Fruit fly (Drosophila melanogaster) whole organism, prepupa: ENCODE results near the gene cv.
A peak's percentile ranks its signal among the peaks of the same experiment; 100 is the strongest.

Experiments used
- Blimp-1 ChIP-seq: fragments of 200-800 bp; sonication (Bioruptor generic); optimal IDR thresholded peaks from 3 replicates; lab custom pipeline; 2017; ENCODE audit warnings: missing biosample characterization, missing genetic modification characterization, mild to moderate bottlenecking, moderate library complexity, missing genetic modification reagents
- CG11294 ChIP-seq: fragments of 200-800 bp; sonication (Bioruptor generic); IDR thresholded peaks from 2 replicates; pipeline ENCODE4 v1.3.6; 2022; ENCODE audit warnings: missing biosample characterization, missing genetic modification characterization
- CG11762 ChIP-seq: fragments of 200-800 bp; sonication (Bioruptor generic); optimal IDR thresholded peaks from 3 replicates; lab custom pipeline; 2016; ENCODE audit warnings: missing biosample characterization, missing genetic modification characterization; ENCODE audit not compliant: insufficient read depth
- CG15336 ChIP-seq: fragments of 200-800 bp; sonication (Bioruptor generic); IDR thresholded peaks from 2 replicates; pipeline ENCODE4 v1.3.6; 2022; ENCODE audit warnings: missing biosample characterization, missing genetic modification characterization
- CG1621 ChIP-seq: fragments of 200-800 bp; sonication (Bioruptor generic); optimal IDR thresholded peaks from 3 replicates; lab custom pipeline; 2018; ENCODE audit warnings: missing biosample characterization, mild to moderate bottlenecking, missing genetic modification characterization
- CG16779 ChIP-seq: fragments of 200-800 bp; sonication (Bioruptor generic); optimal IDR thresholded peaks from 3 replicates; lab custom pipeline; 2017; ENCODE audit warnings: missing biosample characterization, mild to moderate bottlenecking, missing genetic modification characterization
- CG3032 ChIP-seq: fragments of 200-800 bp; optimal IDR thresholded peaks from 2 replicates; lab custom pipeline; 2019; ENCODE audit warnings: missing biosample characterization, mild to moderate bottlenecking, missing genetic modification characterization, moderate library complexity
- CG31627 ChIP-seq: fragments of 200-800 bp; sonication (Bioruptor generic); optimal IDR thresholded peaks from 3 replicates; lab custom pipeline; 2016; ENCODE audit warnings: missing biosample characterization, missing genetic modification characterization
- CG34406 ChIP-seq: fragments of 200-800 bp; sonication (Bioruptor generic); optimal IDR thresholded peaks from 3 replicates; lab custom pipeline; 2016; ENCODE audit warnings: missing biosample characterization, missing genetic modification characterization
- CG6163 ChIP-seq: fragments of 200-800 bp; sonication (Bioruptor generic); IDR thresholded peaks from 3 replicates; pipeline ENCODE4 v1.3.6; 2022; ENCODE audit warnings: missing biosample characterization, missing genetic modification characterization
- CG6854 ChIP-seq: fragments of 200-800 bp; sonication (Bioruptor generic); optimal IDR thresholded peaks from 2 replicates; lab custom pipeline; 2017; ENCODE audit warnings: missing biosample characterization, mild to moderate bottlenecking, missing genetic modification characterization
- CG7368 ChIP-seq: fragments of 200-800 bp; sonication (Bioruptor generic); optimal IDR thresholded peaks from 3 replicates; lab custom pipeline; 2016; ENCODE audit warnings: missing biosample characterization, missing genetic modification characterization
- CG8319 ChIP-seq: fragments of 200-800 bp; sonication (Bioruptor generic); optimal IDR thresholded peaks from 3 replicates; lab custom pipeline; 2016; ENCODE audit warnings: missing biosample characterization, missing genetic modification characterization
- CG9139 ChIP-seq: fragments of 200-800 bp; sonication (Bioruptor generic); optimal IDR thresholded peaks from 3 replicates; lab custom pipeline; 2017; ENCODE audit warnings: missing biosample characterization, mild to moderate bottlenecking, missing genetic modification characterization
- Eip75B ChIP-seq: fragments of 200-800 bp; sonication (Bioruptor generic); optimal IDR thresholded peaks from 3 replicates; lab custom pipeline; 2016; ENCODE audit warnings: missing biosample characterization, missing genetic modification characterization
- Eip78C ChIP-seq: fragments of 200-800 bp; sonication (Bioruptor generic); peaks from one replicate; lab custom pipeline; 2016; ENCODE audit warnings: missing biosample characterization, missing genetic modification characterization
- Eip93F ChIP-seq: fragments of 200-800 bp; sonication (Bioruptor generic); optimal IDR thresholded peaks from 2 replicates; lab custom pipeline; 2016; ENCODE audit warnings: missing biosample characterization, mild to moderate bottlenecking, missing genetic modification characterization
- Ets21C ChIP-seq: fragments of 200-800 bp; sonication (Bioruptor generic); optimal IDR thresholded peaks from 3 replicates; lab custom pipeline; 2016; ENCODE audit warnings: missing biosample characterization, missing genetic modification characterization
- Gug ChIP-seq: fragments of 200-800 bp; sonication (Bioruptor generic); IDR thresholded peaks from 2 replicates; pipeline ENCODE4 v1.3.6; 2022; ENCODE audit warnings: missing biosample characterization, missing genetic modification characterization
- Hr38 ChIP-seq: sonication (Bioruptor generic); optimal IDR thresholded peaks from 2 replicates; lab custom pipeline; 2016; ENCODE audit warnings: missing biosample characterization, missing genetic modification characterization
- Hr39 ChIP-seq: fragments of 200-800 bp; sonication (Bioruptor generic); optimal IDR thresholded peaks from 2 replicates; lab custom pipeline; 2016; ENCODE audit warnings: missing biosample characterization, missing genetic modification characterization
- Hr4 ChIP-seq: fragments of 200-800 bp; sonication (Bioruptor generic); optimal IDR thresholded peaks from 3 replicates; lab custom pipeline; 2016; ENCODE audit warnings: missing biosample characterization, missing genetic modification characterization
- Met ChIP-seq: fragments of 200-800 bp; sonication (Bioruptor generic); optimal IDR thresholded peaks from 3 replicates; lab custom pipeline; 2016; ENCODE audit warnings: missing biosample characterization, missing genetic modification characterization
- Smox ChIP-seq: fragments of 200-800 bp; sonication (Bioruptor generic); optimal IDR thresholded peaks from 3 replicates; lab custom pipeline; 2016; ENCODE audit warnings: missing biosample characterization, missing genetic modification characterization
- Sox102F ChIP-seq: fragments of 200-800 bp; sonication (Bioruptor generic); optimal IDR thresholded peaks from 2 replicates; lab custom pipeline; 2016; ENCODE audit warnings: missing biosample characterization, mild to moderate bottlenecking, missing genetic modification characterization
- Sox14 ChIP-seq: fragments of 200-800 bp; sonication (Bioruptor generic); optimal IDR thresholded peaks from 3 replicates; lab custom pipeline; 2016; ENCODE audit warnings: missing biosample characterization, missing genetic modification characterization
- Sox15 ChIP-seq: fragments of 200-800 bp; sonication (Bioruptor generic); optimal IDR thresholded peaks from 3 replicates; lab custom pipeline; 2016; ENCODE audit warnings: missing biosample characterization, missing genetic modification characterization
- acj6 ChIP-seq: fragments of 200-800 bp; sonication (Bioruptor generic); optimal IDR thresholded peaks from 3 replicates; lab custom pipeline; 2016; ENCODE audit warnings: missing biosample characterization, missing genetic modification characterization
- dac ChIP-seq: fragments of 200-800 bp; sonication (Bioruptor generic); optimal IDR thresholded peaks from 2 replicates; lab custom pipeline; 2017; ENCODE audit warnings: missing biosample characterization, mild to moderate bottlenecking, missing genetic modification characterization
- dsx ChIP-seq: fragments of 200-800 bp; optimal IDR thresholded peaks from 3 replicates; lab custom pipeline; 2019; ENCODE audit warnings: missing biosample characterization, mild to moderate bottlenecking, missing genetic modification characterization, moderate library complexity; ENCODE audit not compliant: poor library complexity, severe bottlenecking
- eg ChIP-seq: fragments of 200-800 bp; sonication (Bioruptor generic); IDR thresholded peaks from 3 replicates; pipeline ENCODE4 v1.3.6; 2022; ENCODE audit warnings: missing biosample characterization, missing genetic modification characterization
- esn ChIP-seq: fragments of 200-800 bp; sonication (Bioruptor generic); optimal IDR thresholded peaks from 2 replicates; lab custom pipeline; 2016; ENCODE audit warnings: missing biosample characterization, mild to moderate bottlenecking, missing genetic modification characterization, moderate library complexity
- fkh ChIP-seq: fragments of 200-800 bp; sonication (Bioruptor generic); optimal IDR thresholded peaks from 3 replicates; lab custom pipeline; 2017; ENCODE audit warnings: missing biosample characterization, mild to moderate bottlenecking, missing genetic modification characterization, moderate library complexity
- lz ChIP-seq: fragments of 200-800 bp; sonication (Bioruptor generic); optimal IDR thresholded peaks from 3 replicates; lab custom pipeline; 2016; ENCODE audit warnings: missing biosample characterization, missing genetic modification characterization
- pdm3 ChIP-seq: fragments of 200-800 bp; sonication (Bioruptor generic); optimal IDR thresholded peaks from 3 replicates; lab custom pipeline; 2016; ENCODE audit warnings: missing biosample characterization, missing genetic modification characterization
- salr ChIP-seq, 2 experiments: fragments of 200-800 bp; sonication (Bioruptor generic); optimal IDR thresholded peaks; 3 replicates each; lab custom pipeline; 2016 to 2018; ENCODE audit warnings: missing biosample characterization in 2 of 2, missing genetic modification characterization in 2 of 2, mild to moderate bottlenecking in 1 of 2
- ss ChIP-seq, 2 experiments: fragments of 200-800 bp; sonication (Bioruptor generic); optimal IDR thresholded peaks; 2 replicates in 1 of 2; 3 replicates in 1 of 2; lab custom pipeline; 2017 to 2018; ENCODE audit warnings: mild to moderate bottlenecking in 2 of 2, missing biosample characterization in 2 of 2, missing genetic modification characterization in 2 of 2, moderate library complexity in 1 of 2
- svp ChIP-seq: fragments of 200-800 bp; sonication (Bioruptor generic); peaks from one replicate; lab custom pipeline; 2016; ENCODE audit warnings: missing biosample characterization, missing genetic modification characterization
- topi ChIP-seq: fragments of 200-800 bp; sonication (Bioruptor generic); optimal IDR thresholded peaks from 3 replicates; lab custom pipeline; 2016; ENCODE audit warnings: missing biosample characterization, missing genetic modification characterization
- vri ChIP-seq: fragments of 200-800 bp; sonication (Bioruptor generic); optimal IDR thresholded peaks from 3 replicates; lab custom pipeline; 2016; ENCODE audit warnings: missing biosample characterization, mild to moderate bottlenecking, missing genetic modification characterization

cv gene

dm6 chrX:5737157-5737556 is 47.4 kb downstream of the cv start (continued):
- TF ChIP-seq Blimp-1: no peak
- TF ChIP-seq dac (GFP tag; lab: Kevin White, UChicago): no peak
- no peak for TF ChIP-seq salr (GFP tag; optimal IDR thresholded peaks at IDR 0.05; lab: Kevin White, UChicago)
- peak; percentile 4 for TF ChIP-seq Sox15 (GFP tag; lab: Kevin White, UChicago)
- peak; percentile 51 for TF ChIP-seq Hr39 (GFP tag; lab: Kevin White, UChicago)
- peak; percentile 11 for TF ChIP-seq CG3032 (tag; lab: Kevin White, UChicago)
- no peak for TF ChIP-seq CG11762 (GFP tag; lab: Kevin White, UChicago)
- TF ChIP-seq CG15336 (GFP tag; lab: Robert Waterston, UW): 0 out of 2 replicates have a peak, but pooled peaks have one; percentile 31
- TF ChIP-seq CG9139 (GFP tag; lab: Kevin White, UChicago): peak; percentile 12

- TF ChIP-seq Ets21C: peak; percentile 20
- TF ChIP-seq CG31627: peak; percentile 26
- TF ChIP-seq ss (GFP tag; optimal IDR thresholded peaks at IDR 0.05; lab: Kevin White, UChicago): peak; percentile 16 to 31
- no peak for TF ChIP-seq CG1621 (tag; lab: Kevin White, UChicago)
- peak; percentile 99 for TF ChIP-seq Blimp-1
- TF ChIP-seq Sox14: peak; percentile 9
- peak; percentile 12 for TF ChIP-seq Eip75B (GFP tag; lab: Kevin White, UChicago)
- TF ChIP-seq Gug (GFP tag; lab: Robert Waterston, UW): 0 out of 2 replicates have a peak, but pooled peaks have one; percentile 14
- TF ChIP-seq topi (GFP tag; lab: Kevin White, UChicago): peak; percentile 45
- TF ChIP-seq eg (GFP tag; lab: Robert Waterston, UW): peak; percentile 44; the same call in 1 of the 3 replicates
- TF ChIP-seq Eip93F (GFP tag; lab: Kevin White, UChicago): no peak
- TF ChIP-seq CG11294: no peak
- peak; percentile 14 for TF ChIP-seq Smox (GFP tag; lab: Kevin White, UChicago)
- TF ChIP-seq Hr39 (GFP tag; lab: Kevin White, UChicago): peak; percentile 22
- peak; percentile 32 for TF ChIP-seq vri
- TF ChIP-seq CG6854 (GFP tag; lab: Kevin White, UChicago): peak; percentile 63
- TF ChIP-seq dsx: peak; percentile 10
- peak; percentile 37 for TF ChIP-seq lz (GFP tag; lab: Kevin White, UChicago)
- TF ChIP-seq Hr4 (GFP tag; lab: Kevin White, UChicago): no peak
- peak; percentile 54 for TF ChIP-seq Sox102F
- TF ChIP-seq CG8319 (GFP tag; lab: Kevin White, UChicago): no peak
- TF ChIP-seq CG6163: peak; percentile 32; the same call in 1 of the 3 replicates
- TF ChIP-seq pdm3 (GFP tag; lab: Kevin White, UChicago): peak; percentile 11
- peak; percentile 47 for TF ChIP-seq esn
- peak; percentile 67 for TF ChIP-seq svp
- no peak for TF ChIP-seq acj6
- peak; percentile 31 for TF ChIP-seq Met (GFP tag; lab: Kevin White, UChicago)
- TF ChIP-seq Eip78C: peak; percentile 60
- peak; percentile 4 for TF ChIP-seq CG34406 (GFP tag; lab: Kevin White, UChicago)
- no peak for TF ChIP-seq fkh (GFP tag; lab: Kevin White, UChicago)
- no peak for TF ChIP-seq CG7368
- TF ChIP-seq CG16779 (tag; lab: Kevin White, UChicago): peak; percentile 56
Observed at dm6 chrX:5737676-5738220, 47.9 kb downstream of the cv start, which contains the start of gene Snx27. Snx27 (minus strand) TSS chrX:5738031.

- TF ChIP-seq topi (GFP tag; lab: Kevin White, UChicago): no peak
- TF ChIP-seq Hr38 (GFP tag; lab: Kevin White, UChicago): no peak
- no peak for TF ChIP-seq Hr4 (GFP tag; lab: Kevin White, UChicago)
Observed at dm6 chrX:5741625-5742024, 51.8 kb downstream of the cv start.
